Worm (Caenorhabditis elegans): ENCODE results near the gene gmeb-3.

DNA sequence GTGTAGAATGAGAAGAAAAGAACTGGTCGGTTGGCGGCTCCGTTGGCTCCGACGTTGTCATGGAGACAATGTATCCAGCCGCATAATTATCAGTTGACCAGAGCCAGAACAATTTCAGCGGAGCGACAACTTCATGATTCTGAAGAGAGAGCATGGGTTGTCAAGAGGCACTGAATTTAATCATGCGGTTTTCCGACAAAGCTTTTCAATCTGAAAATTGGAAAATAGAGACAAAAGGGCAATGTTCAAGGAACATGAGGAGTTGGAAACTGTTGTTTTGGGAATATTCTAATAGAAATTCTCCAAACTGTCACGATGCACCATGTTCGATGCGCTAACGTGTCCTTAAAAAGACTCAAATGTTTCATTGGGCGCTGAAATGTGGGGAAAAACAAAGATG, 36.1 kb downstream of the gmeb-3 start, which contains the start of gene xbx-5:
- TF ChIP-seq unc-62 (GFP tag; optimal IDR thresholded peaks at IDR 0.05) (no peak), ztf-11 (tag; optimal IDR thresholded peaks at IDR 0.05) (no peak), nhr-11 (tag; optimal IDR thresholded peaks at IDR 0.05) (no peak), alr-1 (tag; optimal IDR thresholded peaks at IDR 0.05; ENCODE audit: borderline replicate concordance) (no peak), sup-37 (GFP tag; optimal IDR thresholded peaks at IDR 0.05) (no peak), ceh-82 (tag; optimal IDR thresholded peaks at IDR 0.05) (no peak), lin-39 (tag; optimal IDR thresholded peaks at IDR 0.05) (no peak), efl-3 (GFP tag; optimal IDR thresholded peaks at IDR 0.05) (no peak), aly-2 (tag; optimal IDR thresholded peaks at IDR 0.05) (no peak), unc-130 (tag; optimal IDR thresholded peaks at IDR 0.05) (no peak)
